Fruit fly (Drosophila melanogaster): Measurements from ENCODE around the gene FoxL1.

DNA sequence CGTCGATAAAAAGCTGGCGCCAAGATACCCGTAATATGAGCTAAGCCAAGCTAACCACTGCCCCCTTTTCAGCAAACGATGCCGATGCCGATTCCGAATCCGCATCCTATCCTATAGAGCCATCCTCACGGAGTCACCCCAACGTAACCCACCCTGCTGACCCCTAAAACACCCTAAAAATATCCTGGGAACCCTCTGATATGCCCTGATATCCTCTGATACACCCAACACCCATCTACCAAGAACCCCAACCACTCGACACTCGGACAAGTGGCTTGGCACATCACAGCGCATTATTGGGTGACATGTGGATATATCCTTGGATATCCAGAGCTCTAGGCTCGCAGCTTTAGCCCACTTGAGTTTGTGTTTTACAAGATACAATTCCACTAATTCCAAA is 17.2 kb upstream of the FoxL1 start:
- TF ChIP-seq CG31627 (GFP tag; optimal IDR thresholded peaks at IDR 0.05): no peak
- TF ChIP-seq esn (GFP tag; optimal IDR thresholded peaks at IDR 0.05): no peak
- no peak for TF ChIP-seq fkh (GFP tag; optimal IDR thresholded peaks at IDR 0.05)
- no peak for TF ChIP-seq CG16779 (tag; optimal IDR thresholded peaks at IDR 0.05)
- no peak for TF ChIP-seq CG7368 (GFP tag; optimal IDR thresholded peaks at IDR 0.05)
- TF ChIP-seq cyc (GFP tag; optimal IDR thresholded peaks at IDR 0.05): no peak

Measured in whole organism, prepupa.